Fruit fly (Drosophila melanogaster) whole organism, embryonic: Measurements from ENCODE around the gene Mkp3.

ENCODE experiments used
- Abd-B ChIP-seq: fragments of 200-800 bp; sonication (Bioruptor generic); optimal IDR thresholded peaks from 2 replicates; lab custom pipeline; 2018; ENCODE audit warnings: missing biosample characterization, mild to moderate bottlenecking, missing genetic modification characterization, moderate library complexity
- Aef1 ChIP-seq: fragments of 200-800 bp; sonication (Bioruptor generic); IDR thresholded peaks from 3 replicates; pipeline ENCODE4 v1.3.6; 2022; ENCODE audit warnings: missing biosample characterization, missing genetic modification characterization
- Asciz ChIP-seq: fragments of 200-800 bp; sonication (Bioruptor generic); optimal IDR thresholded peaks from 2 replicates; lab custom pipeline; 2017; ENCODE audit warnings: missing biosample characterization, mild to moderate bottlenecking, missing genetic modification characterization, missing genetic modification reagents
- CG1024 ChIP-seq: fragments of 200-800 bp; sonication (Bioruptor generic); IDR thresholded peaks from 2 replicates; pipeline ENCODE4 v1.3.6; 2022; ENCODE audit warnings: missing biosample characterization, missing genetic modification characterization
- CG10654 ChIP-seq: fragments of 200-800 bp; sonication (Bioruptor generic); optimal IDR thresholded peaks from 2 replicates; lab custom pipeline; 2016; ENCODE audit warnings: missing biosample characterization, missing genetic modification characterization
- CG10959 ChIP-seq: fragments of 200-800 bp; sonication (Bioruptor generic); IDR thresholded peaks from 2 replicates; pipeline ENCODE4 v1.3.6; 2022; ENCODE audit warnings: missing biosample characterization, missing genetic modification characterization
- CG12769 ChIP-seq: fragments of 200-800 bp; sonication (Bioruptor generic); optimal IDR thresholded peaks from 2 replicates; lab custom pipeline; 2019; ENCODE audit warnings: missing biosample characterization, mild to moderate bottlenecking, missing genetic modification characterization, moderate library complexity
- CG15073 ChIP-seq: fragments of 200-800 bp; sonication (Bioruptor generic); optimal IDR thresholded peaks from 2 replicates; lab custom pipeline; 2016; ENCODE audit warnings: missing biosample characterization, missing genetic modification characterization
- CG15601 ChIP-seq: fragments of 200-800 bp; sonication (Bioruptor generic); optimal IDR thresholded peaks from 3 replicates; lab custom pipeline; 2019; ENCODE audit warnings: missing biosample characterization, mild to moderate bottlenecking, missing genetic modification characterization, moderate library complexity
- CG15696 ChIP-seq: fragments of 200-800 bp; sonication (Bioruptor generic); optimal IDR thresholded peaks from 2 replicates; lab custom pipeline; 2019; ENCODE audit warnings: missing biosample characterization, mild to moderate bottlenecking, missing genetic modification characterization, moderate library complexity
- CG17361 ChIP-seq: fragments of 200-800 bp; sonication (Bioruptor generic); IDR thresholded peaks from 3 replicates; pipeline ENCODE4 v1.3.6; 2022; ENCODE audit warnings: missing biosample characterization, missing genetic modification characterization
- CG1832 ChIP-seq: fragments of 200-800 bp; sonication (Bioruptor generic); optimal IDR thresholded peaks from 2 replicates; lab custom pipeline; 2017; ENCODE audit warnings: missing biosample characterization, mild to moderate bottlenecking, missing genetic modification characterization, inconsistent platforms
- CG2120 ChIP-seq: fragments of 200-800 bp; sonication (Bioruptor generic); optimal IDR thresholded peaks from 3 replicates; lab custom pipeline; 2016; ENCODE audit warnings: missing biosample characterization, missing genetic modification characterization
- CG30431 ChIP-seq: fragments of 200-800 bp; sonication (Bioruptor generic); optimal IDR thresholded peaks from 2 replicates; lab custom pipeline; 2017; ENCODE audit warnings: missing biosample characterization, missing genetic modification characterization
- CG4282 ChIP-seq: fragments of 200-800 bp; sonication (Bioruptor generic); optimal IDR thresholded peaks from 2 replicates; lab custom pipeline; 2016; ENCODE audit warnings: missing biosample characterization, missing genetic modification characterization
- CG6254 ChIP-seq: fragments of 200-800 bp; sonication (Bioruptor generic); optimal IDR thresholded peaks from 3 replicates; lab custom pipeline; 2017; ENCODE audit warnings: mild to moderate bottlenecking, missing biosample characterization, missing genetic modification reagents, missing genetic modification characterization
- CG6854 ChIP-seq: fragments of 200-800 bp; sonication (Bioruptor generic); optimal IDR thresholded peaks from 3 replicates; lab custom pipeline; 2017; ENCODE audit warnings: missing biosample characterization, mild to moderate bottlenecking, missing genetic modification characterization
- CG8944 ChIP-seq: fragments of 200-800 bp; sonication (Bioruptor generic); optimal IDR thresholded peaks from 3 replicates; lab custom pipeline; 2016; ENCODE audit warnings: missing biosample characterization, missing genetic modification characterization
- CkIIα-i1 ChIP-seq: fragments of 200-800 bp; sonication (Bioruptor generic); IDR thresholded peaks from 2 replicates; pipeline ENCODE4 v1.3.6; 2022; ENCODE audit warnings: missing biosample characterization, missing genetic modification characterization
- D ChIP-seq, 2 experiments: fragments of 200-800 bp in 1 of 2; fragments of >200 bp in 1 of 2; sonication (Bioruptor generic) in 1 of 2; optimal IDR thresholded peaks; 2 replicates in 1 of 2; 3 replicates in 1 of 2; lab custom pipeline; 2017; ENCODE audit warnings: mild to moderate bottlenecking in 1 of 2, missing biosample characterization in 1 of 2, missing genetic modification characterization in 1 of 2, missing genetic modification reagents in 1 of 2
- Dfd ChIP-seq, 2 experiments: fragments of >200 bp; optimal IDR thresholded peaks; 2 replicates each; lab custom pipeline; 2017; ENCODE audit warnings: missing biosample characterization in 2 of 2, missing genetic modification characterization in 2 of 2
- Gug ChIP-seq: fragments of 200-800 bp; sonication (Bioruptor generic); IDR thresholded peaks from 4 replicates; pipeline ENCODE4 v1.3.6; 2022; ENCODE audit warnings: missing biosample characterization, missing genetic modification characterization
- HHEX ChIP-seq: fragments of 200-800 bp; sonication (Bioruptor generic); optimal IDR thresholded peaks from 3 replicates; lab custom pipeline; 2017; ENCODE audit warnings: missing biosample characterization, mild to moderate bottlenecking, missing genetic modification characterization, missing genetic modification reagents
- Hmr ChIP-seq: fragments of 200-800 bp; sonication (Bioruptor generic); optimal IDR thresholded peaks from 3 replicates; lab custom pipeline; 2017; ENCODE audit warnings: mild to moderate bottlenecking, missing biosample characterization, missing genetic modification reagents, missing genetic modification characterization
- Hr51 ChIP-seq, 2 experiments: fragments of 200-800 bp; sonication (Bioruptor generic); optimal IDR thresholded peaks; 2 replicates in 1 of 2; 3 replicates in 1 of 2; lab custom pipeline; 2016 to 2018; ENCODE audit warnings: missing biosample characterization in 2 of 2, missing genetic modification characterization in 2 of 2, mild to moderate bottlenecking in 1 of 2, moderate library complexity in 1 of 2
- Lhr ChIP-seq: fragments of 200-800 bp; sonication (Bioruptor generic); optimal IDR thresholded peaks from 3 replicates; lab custom pipeline; 2017; ENCODE audit warnings: mild to moderate bottlenecking, missing biosample characterization, missing genetic modification reagents, missing genetic modification characterization
- Mad ChIP-seq: fragments of 200-800 bp; sonication (Bioruptor generic); optimal IDR thresholded peaks from 2 replicates; lab custom pipeline; 2016; ENCODE audit warnings: missing biosample characterization, missing genetic modification characterization
- NC2α ChIP-seq: fragments of 200-800 bp; sonication (Bioruptor generic); optimal IDR thresholded peaks from 2 replicates; lab custom pipeline; 2016; ENCODE audit warnings: missing biosample characterization, missing genetic modification characterization
- Oaz ChIP-seq: fragments of 200-800 bp; sonication (Bioruptor generic); IDR thresholded peaks from 2 replicates; pipeline ENCODE4 v1.3.6; 2022; ENCODE audit warnings: missing biosample characterization, missing genetic modification characterization
- Rfx ChIP-seq: fragments of 200-800 bp; sonication (Bioruptor generic); IDR thresholded peaks from 2 replicates; pipeline ENCODE4 v1.3.6; 2022; ENCODE audit warnings: missing biosample characterization, missing genetic modification characterization
- Scr ChIP-seq: fragments of 200-800 bp; sonication (Bioruptor generic); IDR thresholded peaks from 2 replicates; pipeline ENCODE4 v1.3.6; 2022; ENCODE audit warnings: missing biosample characterization, missing genetic modification characterization; ENCODE audit not compliant: partially characterized antibody
- Stat92E ChIP-seq, 3 experiments: fragments of >200 bp in 2 of 3; fragments of 200-800 bp in 1 of 3; sonication (Bioruptor generic) in 1 of 3; optimal IDR thresholded peaks; 2 replicates each; lab custom pipeline; 2017 to 2019; ENCODE audit warnings: missing biosample characterization in 3 of 3, missing genetic modification characterization in 3 of 3, mild to moderate bottlenecking in 1 of 3, moderate library complexity in 1 of 3
- Taf1 ChIP-seq: fragments of 200-800 bp; sonication (Bioruptor generic); IDR thresholded peaks from 2 replicates; pipeline ENCODE4 v1.3.6; 2022; ENCODE audit warnings: missing biosample characterization, missing genetic modification characterization
- Tbp ChIP-seq: fragments of >200 bp; optimal IDR thresholded peaks from 2 replicates; lab custom pipeline; 2018; ENCODE audit warnings: missing biosample characterization, missing genetic modification characterization
- aop ChIP-seq: fragments of 200-800 bp; sonication (Bioruptor generic); IDR thresholded peaks from 2 replicates; pipeline ENCODE4 v1.3.6; 2022; ENCODE audit warnings: missing biosample characterization, missing genetic modification characterization
- chn ChIP-seq: fragments of 200-800 bp; sonication (Bioruptor generic); optimal IDR thresholded peaks from 2 replicates; lab custom pipeline; 2016; ENCODE audit warnings: missing biosample characterization, missing genetic modification characterization
- dmrt99B ChIP-seq: fragments of 200-800 bp; sonication (Bioruptor generic); optimal IDR thresholded peaks from 2 replicates; lab custom pipeline; 2018; ENCODE audit warnings: missing biosample characterization, mild to moderate bottlenecking, missing genetic modification characterization, moderate library complexity
- fd102C ChIP-seq: fragments of 200-800 bp; sonication (Bioruptor generic); optimal IDR thresholded peaks from 2 replicates; lab custom pipeline; 2018; ENCODE audit warnings: missing biosample characterization, mild to moderate bottlenecking, missing genetic modification characterization, moderate library complexity
- gsb ChIP-seq: fragments of 200-800 bp; sonication (Bioruptor generic); IDR thresholded peaks from 2 replicates; pipeline ENCODE4 v1.3.6; 2022; ENCODE audit warnings: missing biosample characterization, missing genetic modification characterization
- gt ChIP-seq: fragments of 200-800 bp; sonication (Bioruptor generic); IDR thresholded peaks from 2 replicates; pipeline ENCODE4 v1.3.6; 2022; ENCODE audit warnings: missing biosample characterization, missing genetic modification characterization
- lab ChIP-seq: fragments of 200-800 bp; sonication (Bioruptor generic); optimal IDR thresholded peaks from 3 replicates; lab custom pipeline; 2017; ENCODE audit warnings: missing biosample characterization, missing genetic modification characterization, mild to moderate bottlenecking, moderate library complexity, missing genetic modification reagents
- lilli ChIP-seq: fragments of 200-800 bp; sonication (Bioruptor generic); optimal IDR thresholded peaks from 3 replicates; lab custom pipeline; 2016; ENCODE audit warnings: missing biosample characterization, missing genetic modification characterization
- pan ChIP-seq, 4 experiments: fragments of >200 bp in 3 of 4; fragments of 200-800 bp in 1 of 4; sonication (Bioruptor generic) in 1 of 4; optimal IDR thresholded peaks in 3 of 4; IDR thresholded peaks in 1 of 4; 2 replicates each; pipeline versions ENCODE4 v1.3.6 to Lab custom; 2017 to 2022; ENCODE audit warnings: missing biosample characterization in 2 of 4, missing genetic modification characterization in 2 of 4, mixed read lengths in 1 of 4
- phol ChIP-seq: fragments of 200-800 bp; sonication (Bioruptor generic); optimal IDR thresholded peaks from 3 replicates; lab custom pipeline; 2018; ENCODE audit warnings: missing biosample characterization, mild to moderate bottlenecking, missing genetic modification characterization, moderate library complexity
- tio ChIP-seq: fragments of 200-800 bp; sonication (Bioruptor generic); optimal IDR thresholded peaks from 2 replicates; lab custom pipeline; 2017; ENCODE audit warnings: missing biosample characterization, missing genetic modification characterization, inconsistent platforms
- vnd ChIP-seq: fragments of 200-800 bp; sonication (Bioruptor generic); IDR thresholded peaks from 3 replicates; pipeline ENCODE4 v1.3.6; 2022; ENCODE audit warnings: missing biosample characterization, missing genetic modification characterization; ENCODE audit not compliant: partially characterized antibody
- zen ChIP-seq: fragments of 200-800 bp; sonication (Bioruptor generic); optimal IDR thresholded peaks from 3 replicates; lab custom pipeline; 2018; ENCODE audit warnings: missing biosample characterization, mild to moderate bottlenecking, missing genetic modification characterization, moderate library complexity

Mkp3 gene

DNA sequence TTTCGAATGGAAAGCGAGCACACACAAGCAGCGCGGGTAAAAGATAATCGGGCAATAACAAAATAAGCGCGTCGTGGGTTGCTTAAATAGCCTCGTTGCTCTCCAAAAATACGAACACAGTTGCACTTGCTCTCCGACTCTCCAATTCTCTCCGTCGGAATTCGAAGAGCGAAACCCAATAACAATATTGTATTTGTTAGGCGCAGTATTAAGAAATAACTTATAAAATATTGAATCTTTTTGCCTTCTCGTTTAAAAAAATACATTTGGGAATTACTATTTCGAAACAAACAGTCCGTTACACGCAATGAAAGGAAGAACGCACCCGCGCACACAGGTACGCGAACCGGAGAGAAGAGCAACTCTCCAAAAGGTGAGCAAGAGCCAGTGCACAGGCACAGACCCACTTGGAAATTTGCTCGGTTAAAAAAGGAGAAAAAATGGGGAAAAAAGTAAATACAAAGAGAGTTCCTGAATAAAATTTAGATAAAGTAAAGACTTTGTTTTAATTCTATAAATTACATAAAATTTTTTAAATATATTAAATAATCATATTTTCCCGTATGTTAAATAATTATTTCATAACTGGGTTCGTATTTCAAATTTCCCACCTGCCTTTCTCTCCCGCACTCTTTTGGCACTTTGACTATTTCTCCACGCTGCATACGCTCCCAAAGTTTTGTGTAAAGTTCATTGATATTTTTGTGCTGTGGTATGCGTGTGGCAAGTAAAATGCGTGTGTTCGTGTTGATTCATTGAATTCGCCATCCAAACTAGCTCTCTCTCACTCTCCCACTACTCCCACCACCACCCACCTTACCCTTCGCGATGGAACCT, at the start of gene Mkp3 (continued):
- no peak for TF ChIP-seq Dfd (GFP tag; optimal IDR thresholded peaks at IDR 0.05; lab: Kevin White, UChicago)
- TF ChIP-seq zen (tag; lab: Kevin White, UChicago): peak; percentile 42
- peak; percentile 83 for TF ChIP-seq Oaz
- TF ChIP-seq CG10959 (GFP tag; lab: Robert Waterston, UW): peak; percentile 51
- TF ChIP-seq D (optimal IDR thresholded peaks at IDR 0.05; lab: Kevin White, UChicago): no peak
- peak; percentile 85 for TF ChIP-seq D (GFP tag; optimal IDR thresholded peaks at IDR 0.05; lab: Kevin White, UChicago)
- TF ChIP-seq phol: peak; percentile 86
- TF ChIP-seq CkIIα-i1: peak; percentile 52; the same call in 1 of the 2 replicates
- TF ChIP-seq CG15073 (GFP tag; lab: Kevin White, UChicago): no peak
- TF ChIP-seq CG1832 (GFP tag; lab: Kevin White, UChicago): no peak
- TF ChIP-seq CG4282 (GFP tag; lab: Kevin White, UChicago): no peak
- TF ChIP-seq CG10654: peak; percentile 71
- TF ChIP-seq CG1024 (GFP tag; lab: Robert Waterston, UW): peak; percentile 43; the same call in 1 of the 2 replicates
- TF ChIP-seq Rfx (GFP tag; lab: Robert Waterston, UW): peak; percentile 92
- no peak for TF ChIP-seq Stat92E (GFP tag; optimal IDR thresholded peaks at IDR 0.05; lab: Kevin White, UChicago)
- TF ChIP-seq Lhr (GFP tag; lab: Kevin White, UChicago): peak; percentile 48
- TF ChIP-seq Aef1 (GFP tag; lab: Robert Waterston, UW): peak; percentile 89
- TF ChIP-seq gsb (GFP tag; lab: Robert Waterston, UW): peak; percentile 79
- peak; percentile 35 to 95 for TF ChIP-seq Hr51 (GFP tag; optimal IDR thresholded peaks at IDR 0.05; lab: Kevin White, UChicago)
- TF ChIP-seq pan (optimal IDR thresholded peaks at IDR 0.05; lab: Kevin White, UChicago): no peak
- peak in 1 of 2 experiments; percentile 93 for TF ChIP-seq pan (GFP tag; optimal IDR thresholded peaks at IDR 0.05 in 1 of 2, IDR thresholded peaks at IDR 0.05 in 1 of 2)
- TF ChIP-seq Taf1 (GFP tag; lab: Robert Waterston, UW): peak; percentile 79
- peak; percentile 87; the same call in 2 of the 3 replicates for TF ChIP-seq CG17361 (GFP tag; lab: Robert Waterston, UW)
- TF ChIP-seq CG12769: peak; percentile 70
- TF ChIP-seq CG6854 (GFP tag; lab: Kevin White, UChicago): peak; percentile 95
- TF ChIP-seq Tbp: peak; percentile 63
- TF ChIP-seq lilli (GFP tag; lab: Kevin White, UChicago): peak; percentile 68
- TF ChIP-seq lab (GFP tag; lab: Kevin White, UChicago): peak; percentile 97
- TF ChIP-seq fd102C (GFP tag; lab: Kevin White, UChicago): no peak
- no peak for TF ChIP-seq chn (GFP tag; lab: Kevin White, UChicago)
- TF ChIP-seq Mad (GFP tag; lab: Kevin White, UChicago): peak; percentile 59
- peak; percentile 97 for TF ChIP-seq Hmr (GFP tag; lab: Kevin White, UChicago)
- TF ChIP-seq vnd (GFP tag; lab: Robert Waterston, UW): no peak
- TF ChIP-seq Scr (GFP tag; lab: Robert Waterston, UW): no peak
- TF ChIP-seq CG8944 (GFP tag; lab: Kevin White, UChicago): no peak
- TF ChIP-seq CG15601: peak; percentile 85
- peak; percentile 92 for TF ChIP-seq HHEX (GFP tag; lab: Kevin White, UChicago)
- peak; percentile 81 for TF ChIP-seq tio
- peak; percentile 70 for TF ChIP-seq Abd-B
- peak; percentile 78 for TF ChIP-seq CG2120 (GFP tag; lab: Kevin White, UChicago)
- peak; percentile 79 for TF ChIP-seq CG6254 (GFP tag; lab: Kevin White, UChicago)
- TF ChIP-seq CG30431 (GFP tag; lab: Kevin White, UChicago): peak; percentile 44
- peak; percentile 72 for TF ChIP-seq Gug (GFP tag; lab: Robert Waterston, UW)
- TF ChIP-seq aop: no peak
- TF ChIP-seq CG15696 (tag; lab: Kevin White, UChicago): peak; percentile 67
- peak; percentile 86 for TF ChIP-seq Asciz (GFP tag; lab: Kevin White, UChicago)
- no peak for TF ChIP-seq NC2α (GFP tag; lab: Kevin White, UChicago)
- peak; percentile 92 for TF ChIP-seq dmrt99B (tag; lab: Kevin White, UChicago)
- TF ChIP-seq gt (GFP tag; lab: Robert Waterston, UW): peak; percentile 61
